Worm (Caenorhabditis elegans) whole organism, mixed stage, embryonic: ENCODE data around the gene lips-11.

Source experiments
- blmp-1 ChIP-seq: fragments of 150-350 bp; optimal IDR thresholded peaks from 2 replicates; lab custom pipeline; 2014; ENCODE audit warnings: missing biosample characterization, missing genetic modification characterization
- ceh-83 ChIP-seq: fragments of 200-800 bp; sonication (Bioruptor generic); optimal IDR thresholded peaks from 2 replicates; lab custom pipeline; 2018; ENCODE audit warnings: mild to moderate bottlenecking, missing genetic modification characterization, missing compliant biosample characterization
- ces-1 ChIP-seq: fragments of 150-350 bp; optimal IDR thresholded peaks from 2 replicates; lab custom pipeline; 2014; ENCODE audit warnings: missing biosample characterization, missing genetic modification reagents, missing genetic modification characterization
- drap-1 ChIP-seq: fragments of 200-800 bp; sonication (Bioruptor generic); optimal IDR thresholded peaks from 3 replicates; lab custom pipeline; 2018; ENCODE audit warnings: mild to moderate bottlenecking, missing genetic modification characterization, missing compliant biosample characterization
- elt-3 ChIP-seq: fragments of 150-350 bp; optimal IDR thresholded peaks from 2 replicates; lab custom pipeline; 2014; ENCODE audit warnings: missing biosample characterization, missing genetic modification characterization
- mep-1 ChIP-seq: fragments of 150-350 bp; optimal IDR thresholded peaks from 2 replicates; lab custom pipeline; 2017; ENCODE audit warnings: missing biosample characterization, missing genetic modification reagents, missing genetic modification characterization, inconsistent platforms
- unc-62 ChIP-seq: fragments of 150-350 bp; optimal IDR thresholded peaks from 2 replicates; lab custom pipeline; 2014; ENCODE audit warnings: missing biosample characterization, missing genetic modification reagents, missing genetic modification characterization

- TF ChIP-seq unc-62 (no peak), elt-3 (no peak), ceh-83 (GFP tag; lab: Kevin White, UChicago) (no peak), mep-1 (no peak), blmp-1 (no peak), ces-1 (no peak), drap-1 (GFP tag; lab: Kevin White, UChicago) (no peak)
These were observed 27.9 kb downstream of the lips-11 start, which contains the start of gene K02E7.1 for ce11 chrII:1082859-1083258.
